Worm (Caenorhabditis elegans) whole organism, young adult: Measurements from ENCODE around the gene glb-30.

ENCODE experiments used
- B0019.2 ChIP-seq: fragments of 200-800 bp; sonication (Bioruptor generic); conservative IDR thresholded peaks from 2 replicates; pipeline ENCODE4 v1.3.6; 2022; ENCODE audit warnings: missing genetic modification reagents, missing genetic modification characterization, missing compliant biosample characterization
- B0336.3 ChIP-seq: fragments of 200-800 bp; sonication (Bioruptor generic); IDR thresholded peaks from 2 replicates; pipeline ENCODE4 v1.3.6; 2022; ENCODE audit warnings: missing genetic modification characterization, missing compliant biosample characterization
- C06A6.2 ChIP-seq: fragments of 200-800 bp; sonication (Bioruptor generic); conservative IDR thresholded peaks from 2 replicates; pipeline ENCODE4 v1.3.6; 2022; ENCODE audit warnings: missing genetic modification characterization, missing compliant biosample characterization
- D2030.7 ChIP-seq: fragments of 200-800 bp; sonication (Bioruptor generic); IDR thresholded peaks from 2 replicates; pipeline ENCODE4 v1.3.6; 2022; ENCODE audit warnings: missing genetic modification reagents, missing genetic modification characterization, missing compliant biosample characterization
- F10E7.11 ChIP-seq: sonication (generic microtip); optimal IDR thresholded peaks from 2 replicates; lab custom pipeline; 2017; ENCODE audit warnings: mild to moderate bottlenecking, missing genetic modification characterization, moderate library complexity, missing compliant biosample characterization
- F22D6.2 ChIP-seq: sonication (generic microtip); optimal IDR thresholded peaks from 2 replicates; lab custom pipeline; 2016; ENCODE audit warnings: mild to moderate bottlenecking, missing genetic modification characterization, missing compliant biosample characterization
- F39B2.1 ChIP-seq: fragments of 200-800 bp; sonication (Bioruptor generic); IDR thresholded peaks from 2 replicates; pipeline ENCODE4 v1.3.6; 2022; ENCODE audit warnings: missing genetic modification reagents, missing genetic modification characterization, missing compliant biosample characterization
- F55B11.4 ChIP-seq: sonication (generic microtip); optimal IDR thresholded peaks from 2 replicates; lab custom pipeline; 2016; ENCODE audit warnings: missing compliant biosample characterization, missing genetic modification characterization, borderline replicate concordance; ENCODE audit not compliant: insufficient read depth
- F57A8.1 ChIP-seq: fragments of 200-800 bp; sonication (Bioruptor generic); optimal IDR thresholded peaks from 2 replicates; lab custom pipeline; 2018; ENCODE audit warnings: mild to moderate bottlenecking, missing genetic modification characterization, moderate library complexity, missing compliant biosample characterization
- K12H6.12 ChIP-seq: fragments of 200-800 bp; sonication (Bioruptor generic); optimal IDR thresholded peaks from 2 replicates; lab custom pipeline; 2018; ENCODE audit warnings: mild to moderate bottlenecking, missing genetic modification characterization, missing compliant biosample characterization
- T07F8.4 ChIP-seq: sonication (generic microtip); optimal IDR thresholded peaks from 2 replicates; lab custom pipeline; 2016; ENCODE audit warnings: mild to moderate bottlenecking, missing genetic modification characterization, moderate library complexity, missing compliant biosample characterization
- T26A5.8 ChIP-seq: sonication (generic microtip); optimal IDR thresholded peaks from 2 replicates; lab custom pipeline; 2016; ENCODE audit warnings: missing genetic modification characterization, missing compliant biosample characterization
- Y95B8A.8 ChIP-seq: fragments of 200-800 bp; sonication (Bioruptor generic); IDR thresholded peaks from 2 replicates; pipeline ENCODE4 v1.3.6; 2022; ENCODE audit warnings: missing genetic modification reagents, missing genetic modification characterization, missing compliant biosample characterization
- aptf-2 ChIP-seq: fragments of 200-800 bp; sonication (Bioruptor generic); conservative IDR thresholded peaks from 2 replicates; pipeline ENCODE4 v1.3.6; 2022; ENCODE audit warnings: missing genetic modification reagents, missing genetic modification characterization, missing compliant biosample characterization
- aptf-3 ChIP-seq: fragments of 200-800 bp; sonication (Bioruptor generic); IDR thresholded peaks from 2 replicates; pipeline ENCODE4 v1.3.6; 2022; ENCODE audit warnings: missing genetic modification characterization, missing compliant biosample characterization
- attf-3 ChIP-seq: fragments of 200-800 bp; sonication (Bioruptor generic); conservative IDR thresholded peaks from 2 replicates; pipeline ENCODE4 v1.3.6; 2022; ENCODE audit warnings: missing genetic modification reagents, missing genetic modification characterization, missing compliant biosample characterization
- attf-6 ChIP-seq: fragments of 200-800 bp; sonication (Bioruptor generic); IDR thresholded peaks from 2 replicates; pipeline ENCODE4 v1.3.6; 2022; ENCODE audit warnings: missing genetic modification reagents, missing genetic modification characterization, missing compliant biosample characterization
- cebp-1 ChIP-seq, 2 experiments: fragments of 200-800 bp in 1 of 2; sonication (Bioruptor generic) in 1 of 2; sonication (generic microtip) in 1 of 2; IDR thresholded peaks in 1 of 2; optimal IDR thresholded peaks in 1 of 2; 2 replicates each; pipeline versions ENCODE4 v1.3.6 to Lab custom; 2017 to 2022; ENCODE audit warnings: missing compliant biosample characterization in 2 of 2, missing genetic modification characterization in 2 of 2, mild to moderate bottlenecking in 1 of 2, missing genetic modification reagents in 1 of 2, moderate library complexity in 1 of 2
- cebp-2 ChIP-seq: fragments of 200-800 bp; sonication (Bioruptor generic); IDR thresholded peaks from 2 replicates; pipeline ENCODE4 v1.3.6; 2022; ENCODE audit warnings: missing genetic modification characterization, missing compliant biosample characterization
- ceh-100 ChIP-seq: fragments of 200-800 bp; sonication (Bioruptor generic); IDR thresholded peaks from 2 replicates; pipeline ENCODE4 v1.3.6; 2022; ENCODE audit warnings: missing genetic modification reagents, missing genetic modification characterization, missing compliant biosample characterization
- efl-1 ChIP-seq: fragments of 150-350 bp; optimal IDR thresholded peaks from 2 replicates; lab custom pipeline; 2014; ENCODE audit warnings: missing biosample characterization, missing genetic modification reagents, missing genetic modification characterization
- egrh-3 ChIP-seq: fragments of 200-800 bp; sonication (Bioruptor generic); IDR thresholded peaks from 2 replicates; pipeline ENCODE4 v1.3.6; 2022; ENCODE audit warnings: missing genetic modification reagents, missing genetic modification characterization, missing compliant biosample characterization
- ekl-4 ChIP-seq: fragments of 200-800 bp; sonication (Bioruptor generic); IDR thresholded peaks from 2 replicates; pipeline ENCODE4 v1.3.6; 2022; ENCODE audit warnings: missing genetic modification reagents, missing genetic modification characterization, missing compliant biosample characterization
- fkh-3 ChIP-seq: sonication (generic microtip); optimal IDR thresholded peaks from 2 replicates; lab custom pipeline; 2016; ENCODE audit warnings: mild to moderate bottlenecking, missing genetic modification characterization, missing compliant biosample characterization
- hlh-12 ChIP-seq: sonication (generic microtip); optimal IDR thresholded peaks from 2 replicates; lab custom pipeline; 2016; ENCODE audit warnings: missing genetic modification characterization, missing compliant biosample characterization
- hmg-1.2 ChIP-seq: fragments of 200-800 bp; sonication (Bioruptor generic); IDR thresholded peaks from 2 replicates; pipeline ENCODE4 v1.3.6; 2022; ENCODE audit warnings: missing genetic modification reagents, missing genetic modification characterization, missing compliant biosample characterization
- hmg-20 ChIP-seq: fragments of 200-800 bp; sonication (Bioruptor generic); IDR thresholded peaks from 2 replicates; pipeline ENCODE4 v1.3.6; 2022; ENCODE audit warnings: missing genetic modification reagents, missing genetic modification characterization, missing compliant biosample characterization
- hsf-1 ChIP-seq: fragments of 200-800 bp; sonication (Bioruptor generic); IDR thresholded peaks from 2 replicates; pipeline ENCODE4 v1.3.6; 2022; ENCODE audit warnings: missing genetic modification reagents, missing genetic modification characterization, missing compliant biosample characterization
- lin-26 ChIP-seq: fragments of 200-800 bp; sonication (Bioruptor generic); IDR thresholded peaks from 2 replicates; pipeline ENCODE4 v1.3.6; 2022; ENCODE audit warnings: missing genetic modification reagents, missing genetic modification characterization, missing compliant biosample characterization
- lin-35 ChIP-seq, 3 experiments: fragments of 150-350 bp in 2 of 3; sonication (generic microtip) in 1 of 3; optimal IDR thresholded peaks; 2 replicates each; lab custom pipeline; 2014 to 2018; ENCODE audit warnings: missing biosample characterization in 3 of 3, missing genetic modification characterization in 3 of 3, missing genetic modification reagents in 3 of 3
- lin-54 ChIP-seq: fragments of 200-800 bp; sonication (Bioruptor generic); optimal IDR thresholded peaks from 2 replicates; lab custom pipeline; 2018; ENCODE audit warnings: mild to moderate bottlenecking, missing genetic modification characterization, missing compliant biosample characterization
- madf-6 ChIP-seq: fragments of 200-800 bp; sonication (Bioruptor generic); IDR thresholded peaks from 2 replicates; pipeline ENCODE4 v1.3.6; 2022; ENCODE audit warnings: missing genetic modification reagents, missing genetic modification characterization, missing compliant biosample characterization
- nhr-90 ChIP-seq: sonication (generic microtip); optimal IDR thresholded peaks from 2 replicates; lab custom pipeline; 2016; ENCODE audit warnings: missing genotype, mild to moderate bottlenecking, missing genetic modification characterization, missing compliant biosample characterization
- pbrm-1 ChIP-seq: fragments of 200-800 bp; sonication (Bioruptor generic); IDR thresholded peaks from 2 replicates; pipeline ENCODE4 v1.3.6; 2022; ENCODE audit warnings: missing genetic modification reagents, missing genetic modification characterization, missing compliant biosample characterization
- pha-4 ChIP-seq: fragments of 150-350 bp; sonication (generic microtip); optimal IDR thresholded peaks from 2 replicates; lab custom pipeline; 2014; ENCODE audit warnings: missing biosample characterization, missing genetic modification reagents, missing genetic modification characterization
- rec-8 ChIP-seq, 2 experiments: sonication (generic microtip); optimal IDR thresholded peaks; 2 replicates each; lab custom pipeline; 2016; ENCODE audit warnings: mild to moderate bottlenecking in 2 of 2, missing genetic modification characterization in 2 of 2, missing genetic modification reagents in 2 of 2, missing genotype in 2 of 2, missing biosample characterization in 1 of 2, missing compliant biosample characterization in 1 of 2, moderate library complexity in 1 of 2
- sdz-38 ChIP-seq: sonication (generic microtip); optimal IDR thresholded peaks from 2 replicates; lab custom pipeline; 2016; ENCODE audit warnings: missing genotype, missing genetic modification characterization, missing compliant biosample characterization
- somi-1 ChIP-seq: fragments of 200-800 bp; sonication (Bioruptor generic); optimal IDR thresholded peaks from 2 replicates; lab custom pipeline; 2018; ENCODE audit warnings: mild to moderate bottlenecking, missing genetic modification characterization, missing compliant biosample characterization
- tbx-9 ChIP-seq: sonication (generic microtip); optimal IDR thresholded peaks from 2 replicates; lab custom pipeline; 2016; ENCODE audit warnings: borderline replicate concordance, missing genetic modification characterization, inconsistent platforms, missing compliant biosample characterization
- zfh-2 ChIP-seq: fragments of 200-800 bp; sonication (Bioruptor generic); conservative IDR thresholded peaks from 2 replicates; pipeline ENCODE4 v1.3.6; 2022; ENCODE audit warnings: missing genetic modification reagents, missing genetic modification characterization, missing compliant biosample characterization
- ztf-18 ChIP-seq: sonication (generic microtip); optimal IDR thresholded peaks from 2 replicates; lab custom pipeline; 2016; ENCODE audit warnings: missing genotype, mild to moderate bottlenecking, missing genetic modification characterization, missing compliant biosample characterization
- ztf-26 ChIP-seq: sonication (generic microtip); optimal IDR thresholded peaks from 2 replicates; lab custom pipeline; 2017; ENCODE audit warnings: missing genetic modification characterization, missing compliant biosample characterization
- ztf-28 ChIP-seq: fragments of 200-800 bp; sonication (Bioruptor generic); IDR thresholded peaks from 2 replicates; pipeline ENCODE4 v1.3.6; 2022; ENCODE audit warnings: missing genetic modification reagents, missing genetic modification characterization, missing compliant biosample characterization
- ztf-3 ChIP-seq: fragments of 200-800 bp; sonication (Bioruptor generic); optimal IDR thresholded peaks from 2 replicates; lab custom pipeline; 2018; ENCODE audit warnings: mild to moderate bottlenecking, missing genetic modification characterization, missing compliant biosample characterization

The glb-30 gene

ce11 chrIII:1687999-1688398 is 19.6 kb upstream of the glb-30 start, which contains the start of gene Y22D7AR.7:
Gene Y22D7AR.7 (minus strand): TSS chrIII:1688099.
- TF ChIP-seq lin-26 (GFP tag; lab: Robert Waterston, UW) (no peak), ztf-3 (GFP tag; lab: Kevin White, UChicago) (no peak), cebp-1 (GFP tag; IDR thresholded peaks at IDR 0.05; lab: Robert Waterston, UW) (no peak), cebp-1 (tag; optimal IDR thresholded peaks at IDR 0.05; lab: Kevin White, UChicago) (no peak), F57A8.1 (GFP tag; lab: Kevin White, UChicago) (no peak)

ce11 chrIII:1682262-1682661 is 13.8 kb upstream of the glb-30 start:
- TF ChIP-seq C06A6.2 (0 out of 2 replicates have a peak, but pooled peaks have one; percentile 22), lin-54 (GFP tag; lab: Kevin White, UChicago) (no peak), somi-1 (GFP tag; lab: Kevin White, UChicago) (peak; percentile 27), hmg-1.2 (GFP tag; lab: Robert Waterston, UW) (peak; percentile 80), F22D6.2 (no peak), aptf-3 (GFP tag; lab: Robert Waterston, UW) (no peak), F55B11.4 (tag; lab: Kevin White, UChicago) (no peak), F10E7.11 (no peak), T26A5.8 (no peak), rec-8 (tag; optimal IDR thresholded peaks at IDR 0.05; lab: Kevin White, UChicago) (no peak), ceh-100 (GFP tag; lab: Robert Waterston, UW) (no peak), D2030.7 (GFP tag; lab: Robert Waterston, UW) (no peak), hlh-12 (no peak)

ce11 chrIII:1680996-1681395 is 12.6 kb upstream of the glb-30 start:
- TF ChIP-seq lin-54 (GFP tag; lab: Kevin White, UChicago) (no peak), efl-1 (GFP tag; lab: Kevin White, UChicago) (no peak), egrh-3 (GFP tag; lab: Robert Waterston, UW) (peak; percentile 66), T07F8.4 (tag; lab: Kevin White, UChicago) (no peak), lin-35 (GFP tag; optimal IDR thresholded peaks at IDR 0.05; lab: Kevin White, UChicago) (no peak), ztf-28 (no peak), fkh-3 (tag; lab: Kevin White, UChicago) (no peak), B0019.2 (GFP tag; lab: Robert Waterston, UW) (no peak), attf-6 (no peak), zfh-2 (GFP tag; lab: Robert Waterston, UW) (no peak), hmg-20 (GFP tag; lab: Robert Waterston, UW) (no peak), Y95B8A.8 (GFP tag; lab: Robert Waterston, UW) (no peak), lin-26 (GFP tag; lab: Robert Waterston, UW) (no peak), pbrm-1 (peak; percentile 55; the same call in 1 of the 2 replicates), tbx-9 (tag; lab: Kevin White, UChicago) (no peak), sdz-38 (tag; lab: Kevin White, UChicago) (no peak), cebp-1 (GFP tag; IDR thresholded peaks at IDR 0.05; lab: Robert Waterston, UW) (no peak), cebp-1 (tag; optimal IDR thresholded peaks at IDR 0.05; lab: Kevin White, UChicago) (peak; percentile 61), hlh-12 (no peak), madf-6 (GFP tag; lab: Robert Waterston, UW) (no peak), cebp-2 (GFP tag; lab: Robert Waterston, UW) (0 out of 2 replicates have a peak, but pooled peaks have one; percentile 22), nhr-90 (no peak), aptf-2 (no peak), ztf-18 (tag; lab: Kevin White, UChicago) (no peak), attf-3 (GFP tag; lab: Robert Waterston, UW) (no peak), hsf-1 (no peak), somi-1 (GFP tag; lab: Kevin White, UChicago) (peak; percentile 14), ekl-4 (no peak), D2030.7 (GFP tag; lab: Robert Waterston, UW) (no peak), B0336.3 (peak; percentile 37; the same call in 1 of the 2 replicates), ztf-26 (tag; lab: Kevin White, UChicago) (no peak), pha-4 (tag; lab: Kevin White, UChicago) (no peak), K12H6.12 (tag; lab: Kevin White, UChicago) (no peak), F39B2.1 (GFP tag; lab: Robert Waterston, UW) (no peak)
